Fruit fly (Drosophila melanogaster) whole organism: ENCODE data around the gene CG15922.

Experiments used
- CG8478 ChIP-seq: fragments of >200 bp; optimal IDR thresholded peaks from 2 replicates; lab custom pipeline; 2018; ENCODE audit warnings: inconsistent platforms
- pan ChIP-seq: fragments of >200 bp; optimal IDR thresholded peaks from 2 replicates; lab custom pipeline; 2017

DNA sequence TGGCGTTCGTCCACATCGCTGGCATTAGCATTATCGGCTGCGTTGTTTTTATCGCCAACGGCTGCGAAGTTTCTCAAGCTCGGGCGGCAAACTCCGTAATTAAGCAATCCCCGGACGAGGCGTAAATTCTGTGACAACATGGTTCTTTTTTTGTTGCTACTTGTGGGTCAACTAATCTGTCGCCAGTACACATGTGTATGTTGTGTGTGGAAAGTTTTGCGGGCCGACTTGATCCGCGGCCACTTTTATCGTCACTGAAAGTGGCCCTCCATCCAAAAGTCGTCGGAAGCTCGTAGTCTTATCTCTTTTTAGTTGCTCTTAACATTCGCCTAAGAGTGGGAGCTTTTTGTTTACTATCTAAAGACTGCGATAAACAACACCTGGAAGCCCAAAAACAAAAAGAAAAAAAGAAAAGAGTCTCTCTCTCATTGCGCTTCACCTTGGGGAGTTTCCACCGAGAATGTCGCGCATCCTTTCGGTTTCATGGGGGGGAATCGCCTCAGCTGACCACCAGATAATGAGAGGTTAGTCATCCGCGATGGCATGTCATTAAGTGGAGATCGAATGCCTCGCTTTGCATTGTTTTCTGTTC, 3.8 kb upstream of the CG15922 start, which contains the start of gene CG10877:
- TF ChIP-seq CG8478 (lab: Kevin White, UChicago) (no peak), pan (lab: Kevin White, UChicago) (no peak)
